Fruit fly (Drosophila melanogaster) S2 (cell line): ENCODE measurements around the gene Cand1.

Experiments
- CG8478 ChIP-seq: fragments of >200 bp; optimal IDR thresholded peaks from 2 replicates; lab custom pipeline; 2018
- CTCF ChIP-seq, 2 experiments: fragments of >200 bp; optimal IDR thresholded peaks; 2 replicates each; lab custom pipeline; 2018

Gene Cand1

dm6 chr2L:10381890-10382450 lies 19.5 kb upstream of the Cand1 start, which contains the start of gene CG5096:
TSS of gene CG5096 (plus strand) at chr2L:10382263.
- TF ChIP-seq CTCF (optimal IDR thresholded peaks at IDR 0.05; lab: Kevin White, UChicago) (no peak), CG8478 (lab: Kevin White, UChicago) (no peak)

DNA sequence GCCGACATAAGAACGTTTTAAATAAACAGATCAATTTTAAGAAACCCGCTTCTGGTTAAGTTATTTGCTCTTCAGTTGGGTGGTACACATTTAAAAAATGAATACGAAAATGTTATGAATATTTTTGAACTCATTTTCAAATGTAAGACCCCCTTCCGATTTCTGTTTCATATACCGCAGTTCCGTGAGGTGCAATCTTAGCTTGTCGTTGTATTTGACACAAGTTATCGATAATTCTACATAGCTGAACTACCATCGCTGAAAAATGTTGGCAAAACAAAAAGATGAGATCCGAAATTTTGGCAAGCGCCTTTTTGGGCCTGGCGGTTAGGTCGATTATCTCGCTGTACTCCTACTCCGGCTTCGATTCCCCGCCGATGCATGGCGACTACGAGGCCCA lies 17.4 kb upstream of the Cand1 start, which contains the start of gene gny:
Gene gny, plus strand, starts transcription at position 239 of the 400 bp plus-strand sequence.
- TF ChIP-seq CG8478 (lab: Kevin White, UChicago): no peak
- peak; percentile 12 to 32 for TF ChIP-seq CTCF (optimal IDR thresholded peaks at IDR 0.05; lab: Kevin White, UChicago)

dm6 chr2L:10378631-10379030 lies 16.1 kb upstream of the Cand1 start:
- TF ChIP-seq CTCF (optimal IDR thresholded peaks at IDR 0.05; lab: Kevin White, UChicago) (no peak), CG8478 (lab: Kevin White, UChicago) (no peak)

- TF ChIP-seq CG8478 (lab: Kevin White, UChicago) (no peak), CTCF (optimal IDR thresholded peaks at IDR 0.05; lab: Kevin White, UChicago) (no peak)
Measured at dm6 chr2L:10376276-10376675, 13.8 kb upstream of the Cand1 start.

dm6 chr2L:10375464-10376236 lies 13.1 kb upstream of the Cand1 start, which contains the start of the genes CG33303 and dpr19:
TSS of gene CG33303 (minus strand) at chr2L:10375757.
TSS of gene dpr19 (plus strand) at chr2L:10376168.
- TF ChIP-seq CTCF (optimal IDR thresholded peaks at IDR 0.05; lab: Kevin White, UChicago): no peak
- no peak for TF ChIP-seq CG8478 (lab: Kevin White, UChicago)

DNA sequence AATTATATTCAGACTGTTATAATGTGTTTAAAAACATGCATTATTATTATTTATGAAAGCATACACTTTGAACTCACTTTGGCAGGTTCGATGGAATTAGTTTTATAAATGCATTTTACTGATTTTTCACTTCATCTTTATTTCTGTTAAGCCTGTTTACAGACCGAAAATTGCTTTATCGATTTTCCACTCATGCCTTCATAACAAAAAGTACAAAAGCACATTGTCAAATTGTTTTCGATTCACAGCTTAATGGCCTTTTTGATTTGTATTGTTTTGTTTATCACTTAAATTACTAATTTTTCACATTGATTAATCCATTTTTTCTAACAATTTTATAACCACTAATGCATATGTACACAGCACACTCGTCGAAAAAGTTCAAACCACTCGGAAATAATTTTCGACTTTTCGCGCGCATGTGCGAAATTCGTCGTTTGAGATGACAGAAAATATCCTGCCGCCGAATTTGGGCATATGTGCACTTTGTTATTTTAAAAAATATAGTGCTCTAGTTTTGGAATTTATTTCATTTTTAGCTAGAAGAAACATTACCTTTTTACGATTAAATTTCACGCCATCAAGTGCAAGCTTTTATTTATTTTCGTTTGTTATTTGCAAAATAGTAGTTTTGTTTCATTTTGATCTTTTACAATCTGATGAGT lies 11.2 kb upstream of the Cand1 start, which contains the start of gene rho-5:
Gene rho-5, minus strand, starts transcription at position 296 of the 665 bp plus-strand sequence.
- TF ChIP-seq CG8478 (lab: Kevin White, UChicago) (no peak), CTCF (optimal IDR thresholded peaks at IDR 0.05; lab: Kevin White, UChicago) (no peak)

dm6 chr2L:10372297-10372696 lies 9.8 kb upstream of the Cand1 start:
- TF ChIP-seq CG8478 (lab: Kevin White, UChicago): no peak
- no peak for TF ChIP-seq CTCF (optimal IDR thresholded peaks at IDR 0.05; lab: Kevin White, UChicago)

- TF ChIP-seq CTCF (optimal IDR thresholded peaks at IDR 0.05; lab: Kevin White, UChicago) (no peak), CG8478 (lab: Kevin White, UChicago) (no peak)
Measured at dm6 chr2L:10366525-10366924, 4.0 kb upstream of the Cand1 start, which contains the start of gene CG5056. TSS of gene CG5056 (plus strand) at chr2L:10366692.

dm6 chr2L:10364229-10364628 lies 1.7 kb upstream of the Cand1 start, which contains the start of gene lft:
TSS of gene lft (plus strand) at chr2L:10364471.
- no peak for TF ChIP-seq CG8478 (lab: Kevin White, UChicago)
- no peak for TF ChIP-seq CTCF (optimal IDR thresholded peaks at IDR 0.05; lab: Kevin White, UChicago)

- TF ChIP-seq CTCF (optimal IDR thresholded peaks at IDR 0.05; lab: Kevin White, UChicago) (no peak), CG8478 (lab: Kevin White, UChicago) (no peak)
Measured at dm6 chr2L:10356508-10356907, 6.0 kb downstream of the Cand1 start, which contains the start of the genes CtsL4 and ClpP. TSS of gene CtsL4 (minus strand) at chr2L:10356597. TSS of gene ClpP (plus strand) at chr2L:10356795.

- TF ChIP-seq CG8478 (lab: Kevin White, UChicago) (no peak), CTCF (optimal IDR thresholded peaks at IDR 0.05; lab: Kevin White, UChicago) (no peak)
Measured at dm6 chr2L:10353871-10354270, 8.6 kb downstream of the Cand1 start, which contains the start of gene CG34367. TSS of gene CG34367 (minus strand) at chr2L:10353905.

DNA sequence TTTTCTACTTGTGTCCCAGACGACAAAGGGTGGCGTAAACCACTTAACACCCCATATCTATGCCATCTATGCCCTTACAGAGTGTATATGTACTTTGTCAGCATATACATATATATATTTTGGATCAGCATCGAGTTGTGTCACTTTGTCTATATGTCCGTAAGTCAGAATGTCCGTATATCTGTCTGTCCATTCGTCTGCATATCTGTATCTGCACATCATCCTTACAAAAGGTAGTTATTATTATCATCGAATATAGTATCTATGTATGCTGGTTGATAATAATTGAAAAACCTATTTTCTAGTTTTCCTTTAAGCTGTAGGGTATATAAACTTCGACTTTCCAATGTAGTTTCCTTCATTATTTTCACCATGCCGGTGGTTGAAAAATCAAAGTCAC lies 11.4 kb downstream of the Cand1 start:
- TF ChIP-seq CTCF (optimal IDR thresholded peaks at IDR 0.05; lab: Kevin White, UChicago): no peak

DNA sequence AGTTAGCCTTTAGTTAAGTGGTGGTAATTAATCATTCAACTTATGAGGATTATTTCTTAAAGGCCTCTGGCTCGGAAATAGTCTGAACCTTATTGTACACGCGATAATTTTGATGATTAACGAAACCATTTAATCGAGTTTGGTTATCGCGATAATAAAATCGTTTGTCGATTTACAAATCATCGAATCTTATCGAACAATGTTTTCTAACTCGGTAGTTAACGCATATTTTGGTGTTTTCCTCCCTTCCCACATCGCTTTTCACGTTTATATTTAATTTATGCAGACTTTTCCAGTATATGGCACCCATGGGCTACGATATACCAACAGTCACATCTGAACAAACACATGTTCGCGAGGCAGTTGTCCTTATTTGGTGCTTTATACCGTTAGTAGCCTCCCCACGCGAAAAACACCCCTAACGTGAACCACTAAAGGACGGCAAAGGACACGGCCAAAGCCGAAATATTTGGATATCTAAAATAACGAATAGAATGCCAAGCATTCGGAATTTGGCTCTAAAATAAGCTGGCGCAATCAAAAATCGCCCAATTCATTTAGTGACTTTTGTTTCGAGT lies 18.4 kb downstream of the Cand1 start, which contains the start of gene Frmd5:
Gene Frmd5, plus strand, starts transcription at position 414 of the 578 bp plus-strand sequence.
- no peak for TF ChIP-seq CG8478 (lab: Kevin White, UChicago)
- TF ChIP-seq CTCF (optimal IDR thresholded peaks at IDR 0.05; lab: Kevin White, UChicago): no peak

DNA sequence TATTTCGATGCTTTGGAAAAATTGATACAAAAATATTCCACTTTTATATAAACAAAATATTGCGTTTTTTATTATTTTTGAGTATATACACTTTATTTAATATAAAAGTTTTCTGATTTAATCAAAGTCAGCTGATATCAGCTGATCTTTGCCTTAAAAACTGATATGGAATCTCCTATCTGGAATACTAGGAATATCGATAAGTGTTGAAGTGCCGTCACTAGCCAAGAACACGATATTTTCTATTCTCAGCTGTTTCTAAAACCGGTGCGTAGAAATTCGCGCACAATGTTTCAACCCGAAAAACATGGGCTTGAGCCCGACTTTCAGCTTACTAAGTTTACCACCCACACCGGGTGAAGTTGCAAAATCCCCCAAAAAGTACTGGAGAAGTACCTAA lies 20.0 kb downstream of the Cand1 start, which contains the start of gene Sps2:
Gene Sps2, plus strand, starts transcription at position 124 of the 400 bp plus-strand sequence.
- TF ChIP-seq CTCF (optimal IDR thresholded peaks at IDR 0.05; lab: Kevin White, UChicago) (no peak), CG8478 (lab: Kevin White, UChicago) (no peak)
